Fruit fly (Drosophila melanogaster): ENCODE data around the gene mtSSB.

mtSSB gene

DNA sequence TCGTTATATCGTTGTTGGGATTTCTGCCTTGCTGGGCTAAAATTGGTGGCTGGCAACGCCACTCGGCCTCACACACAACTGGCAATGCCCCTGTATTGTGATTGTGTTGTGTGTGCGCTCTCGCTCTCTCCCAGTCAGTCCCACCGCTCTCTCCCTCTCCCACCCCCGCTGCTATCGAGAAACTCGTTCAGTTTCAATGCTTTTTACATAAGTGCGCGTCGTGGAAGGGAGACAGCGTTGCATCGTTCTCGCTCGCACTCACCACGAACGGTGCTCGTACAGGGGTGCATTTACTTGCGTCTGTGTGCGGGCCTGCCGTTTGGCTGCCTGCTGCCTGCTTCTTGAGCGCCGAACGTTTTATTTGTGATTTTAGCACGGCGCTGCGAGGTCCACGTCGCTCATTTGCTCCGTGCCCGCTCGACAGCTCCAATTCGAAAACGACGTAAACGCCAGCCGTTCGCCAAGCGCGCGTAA lies 37.4 kb upstream of the mtSSB start (continued):
- no peak for TF ChIP-seq YL-1 (GFP tag; optimal IDR thresholded peaks at IDR 0.05)
- TF ChIP-seq CG8944 (GFP tag; optimal IDR thresholded peaks at IDR 0.05) = no peak
- peak; percentile 57 for TF ChIP-seq pb (GFP tag; optimal IDR thresholded peaks at IDR 0.05)
- TF ChIP-seq MBD-R2 (GFP tag; IDR thresholded peaks at IDR 0.05) = no peak
- peak; percentile 65 for TF ChIP-seq CG15514 (GFP tag; optimal IDR thresholded peaks at IDR 0.05)
- TF ChIP-seq CG10979 (tag; optimal IDR thresholded peaks at IDR 0.05) = peak; percentile 41
- TF ChIP-seq NFAT (GFP tag; IDR thresholded peaks at IDR 0.05) = no peak
- peak; percentile 49 for TF ChIP-seq odd (GFP tag; optimal IDR thresholded peaks at IDR 0.05)
- peak; percentile 42 for TF ChIP-seq CG3163 (GFP tag; optimal IDR thresholded peaks at IDR 0.05)
- TF ChIP-seq CG18476 (GFP tag; optimal IDR thresholded peaks at IDR 0.05) = no peak
- TF ChIP-seq lab (GFP tag; optimal IDR thresholded peaks at IDR 0.05) = peak; percentile 85
- peak; percentile 20 for TF ChIP-seq dmrt99B (tag; optimal IDR thresholded peaks at IDR 0.05)
- peak; percentile 39 for TF ChIP-seq lilli (GFP tag; optimal IDR thresholded peaks at IDR 0.05)
- peak; percentile 83 for TF ChIP-seq Hey (tag; optimal IDR thresholded peaks at IDR 0.05)
- no peak for TF ChIP-seq CG12104 (GFP tag; optimal IDR thresholded peaks at IDR 0.05)
- no peak for TF ChIP-seq CG8765 (GFP tag; IDR thresholded peaks at IDR 0.05)
- no peak for TF ChIP-seq ken (GFP tag; IDR thresholded peaks at IDR 0.05)
- TF ChIP-seq CG11247 (GFP tag; IDR thresholded peaks at IDR 0.05) = no peak
- no peak for TF ChIP-seq prd (optimal IDR thresholded peaks at IDR 0.05)
- TF ChIP-seq prd (GFP tag; IDR thresholded peaks at IDR 0.05) = no peak
- TF ChIP-seq nom (GFP tag; optimal IDR thresholded peaks at IDR 0.05) = peak; percentile 90
- TF ChIP-seq bcd (GFP tag; optimal IDR thresholded peaks at IDR 0.05) = peak; percentile 30
- TF ChIP-seq Nf-YB (GFP tag; optimal IDR thresholded peaks at IDR 0.05) = peak; percentile 10
- no peak for TF ChIP-seq cas (GFP tag; IDR thresholded peaks at IDR 0.05)
- TF ChIP-seq tup (GFP tag; optimal IDR thresholded peaks at IDR 0.05) = no peak
- TF ChIP-seq dan (GFP tag; IDR thresholded peaks at IDR 0.05) = no peak
- no peak for TF ChIP-seq CG1603 (tag; optimal IDR thresholded peaks at IDR 0.05)
- peak; percentile 32 for TF ChIP-seq CG17359 (tag; optimal IDR thresholded peaks at IDR 0.05)
- no peak for TF ChIP-seq CG18619 (GFP tag; optimal IDR thresholded peaks at IDR 0.05)
- TF ChIP-seq CG7745 (tag; optimal IDR thresholded peaks at IDR 0.05) = peak; percentile 53
- no peak for TF ChIP-seq CG17328 (GFP tag; IDR thresholded peaks at IDR 0.05)
- TF ChIP-seq CG3847 (GFP tag; IDR thresholded peaks at IDR 0.05) = no peak
- no peak for TF ChIP-seq CG11093 (GFP tag; IDR thresholded peaks at IDR 0.05)
- no peak for TF ChIP-seq zen2 (GFP tag; IDR thresholded peaks at IDR 0.05; ENCODE audit: partially characterized antibody)
- no peak for TF ChIP-seq jing (GFP tag; optimal IDR thresholded peaks at IDR 0.05)
- no peak for TF ChIP-seq CG4360 (GFP tag; IDR thresholded peaks at IDR 0.05)
- TF ChIP-seq dpn (GFP tag; optimal IDR thresholded peaks at IDR 0.05) = peak in 1 of 2 experiments; percentile 19
- no peak for TF ChIP-seq CG10654 (GFP tag; optimal IDR thresholded peaks at IDR 0.05)
- peak; percentile 34 for TF ChIP-seq CG11504 (tag; optimal IDR thresholded peaks at IDR 0.05)
- TF ChIP-seq pros (GFP tag; optimal IDR thresholded peaks at IDR 0.05) = peak; percentile 95
- TF ChIP-seq Jarid2 (GFP tag; optimal IDR thresholded peaks at IDR 0.05) = peak; percentile 92
- TF ChIP-seq CG4854 (GFP tag; optimal IDR thresholded peaks at IDR 0.05) = no peak
- peak; percentile 33 for TF ChIP-seq Dad (GFP tag; optimal IDR thresholded peaks at IDR 0.05)
- no peak for TF ChIP-seq H15 (GFP tag; IDR thresholded peaks at IDR 0.05)
- TF ChIP-seq kah (GFP tag; optimal IDR thresholded peaks at IDR 0.05) = no peak
- TF ChIP-seq org-1 (GFP tag; optimal IDR thresholded peaks at IDR 0.05) = peak; percentile 21
- no peak for TF ChIP-seq stwl (tag; optimal IDR thresholded peaks at IDR 0.05)
- TF ChIP-seq Aef1 (GFP tag; IDR thresholded peaks at IDR 0.05) = no peak
- no peak for TF ChIP-seq Fer2 (tag; optimal IDR thresholded peaks at IDR 0.05)
- TF ChIP-seq Rx (GFP tag; IDR thresholded peaks at IDR 0.05) = no peak
- no peak for TF ChIP-seq Gug (GFP tag; IDR thresholded peaks at IDR 0.05)

All from whole organism, embryonic.